Worm (Caenorhabditis elegans): ENCODE measurements around the gene srv-2.

Gene srv-2

DNA sequence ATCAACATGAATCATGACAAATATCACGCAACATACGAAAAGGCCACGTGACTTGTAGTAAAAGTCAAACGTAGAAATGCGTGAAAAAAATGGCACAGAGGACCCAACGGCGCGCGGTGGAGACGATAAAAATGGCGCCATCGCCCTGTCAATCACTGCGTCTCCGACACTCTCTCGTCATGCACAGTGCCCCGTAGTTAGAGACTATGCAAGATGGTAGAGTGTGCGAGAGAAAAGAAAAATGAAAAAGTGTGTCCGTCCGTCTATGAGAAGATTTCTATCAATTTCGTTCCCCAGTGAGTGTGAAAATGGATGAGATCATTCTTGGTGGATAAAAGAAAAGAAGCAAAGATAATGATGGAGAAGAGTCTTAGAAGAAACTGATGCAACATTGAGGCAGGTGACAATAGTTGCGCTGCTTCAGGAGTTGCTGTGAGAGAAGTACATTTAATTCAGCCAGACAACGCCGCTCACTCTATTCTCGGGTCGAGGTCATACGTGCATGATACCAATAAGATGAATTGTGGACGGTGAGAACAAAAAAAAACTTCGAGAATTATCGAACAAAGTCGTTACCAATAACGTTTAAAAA lies 46.5 kb downstream of the srv-2 start:
- TF ChIP-seq ceh-8 (GFP tag; optimal IDR thresholded peaks at IDR 0.05) = no peak
- no peak for TF ChIP-seq nhr-12 (tag; optimal IDR thresholded peaks at IDR 0.05)
- peak; percentile 47 for TF ChIP-seq fkh-4 (tag; optimal IDR thresholded peaks at IDR 0.05; ENCODE audit: borderline replicate concordance)
- peak in 1 of 2 experiments; percentile 2 for TF ChIP-seq ztf-11 (tag; optimal IDR thresholded peaks at IDR 0.05)
- no peak for TF ChIP-seq tlp-1 (tag; optimal IDR thresholded peaks at IDR 0.05)
- TF ChIP-seq nhr-71 (tag; optimal IDR thresholded peaks at IDR 0.05) = peak; percentile 92
- TF ChIP-seq nhr-11 (tag; optimal IDR thresholded peaks at IDR 0.05) = peak; percentile 45
- peak in 1 of 2 experiments; percentile 60 for TF ChIP-seq egl-27 (tag; optimal IDR thresholded peaks at IDR 0.05)
- peak; percentile 25 to 73 for TF ChIP-seq lin-35 (GFP tag; optimal IDR thresholded peaks at IDR 0.05)
- peak; percentile 22 for TF ChIP-seq lin-39 (tag; optimal IDR thresholded peaks at IDR 0.05)
- peak; percentile 62 for TF ChIP-seq swsn-7 (tag; optimal IDR thresholded peaks at IDR 0.05)
- TF ChIP-seq mab-9 (GFP tag; IDR thresholded peaks at IDR 0.05) = no peak
- no peak for TF ChIP-seq nhr-84 (tag; optimal IDR thresholded peaks at IDR 0.05)
- peak; percentile 44 for TF ChIP-seq aha-1 (tag; optimal IDR thresholded peaks at IDR 0.05)
- TF ChIP-seq egl-13 (tag; optimal IDR thresholded peaks at IDR 0.05) = no peak
- no peak for TF ChIP-seq alr-1 (tag; optimal IDR thresholded peaks at IDR 0.05; ENCODE audit: borderline replicate concordance)
- TF ChIP-seq F16B12.6 (tag; optimal IDR thresholded peaks at IDR 0.05) = peak; percentile 5
- TF ChIP-seq lir-3 (tag; optimal IDR thresholded peaks at IDR 0.05; ENCODE audit: poor library complexity) = peak; percentile 46
- no peak for TF ChIP-seq ces-1 (GFP tag; optimal IDR thresholded peaks at IDR 0.05)
- no peak for TF ChIP-seq isw-1 (GFP tag; IDR thresholded peaks at IDR 0.05)
- TF ChIP-seq lin-14 (GFP tag; optimal IDR thresholded peaks at IDR 0.05) = peak; percentile 89
- TF ChIP-seq fkh-8 (tag; optimal IDR thresholded peaks at IDR 0.05) = no peak
- no peak for TF ChIP-seq fos-1 (tag; optimal IDR thresholded peaks at IDR 0.05)
- peak; percentile 80 for TF ChIP-seq nhr-20 (tag; optimal IDR thresholded peaks at IDR 0.05)
- TF ChIP-seq sup-37 (GFP tag; optimal IDR thresholded peaks at IDR 0.05) = no peak
- TF ChIP-seq C34B4.2 (tag; optimal IDR thresholded peaks at IDR 0.05) = no peak
- no peak for TF ChIP-seq Y116A8C.19 (tag; optimal IDR thresholded peaks at IDR 0.05; ENCODE audit: borderline replicate concordance)
- peak; percentile 18 for TF ChIP-seq irx-1 (tag; optimal IDR thresholded peaks at IDR 0.05)
- TF ChIP-seq vab-15 (tag; optimal IDR thresholded peaks at IDR 0.05) = no peak
- TF ChIP-seq pax-3 (tag; optimal IDR thresholded peaks at IDR 0.05) = no peak
- no peak for TF ChIP-seq zag-1 (tag; optimal IDR thresholded peaks at IDR 0.05)
- TF ChIP-seq hlh-4 (tag; optimal IDR thresholded peaks at IDR 0.05) = no peak
- no peak for TF ChIP-seq nhr-28 (tag; optimal IDR thresholded peaks at IDR 0.05)
- peak; percentile 85 for TF ChIP-seq blmp-1 (tag; optimal IDR thresholded peaks at IDR 0.05)
- TF ChIP-seq elt-3 (tag; optimal IDR thresholded peaks at IDR 0.05) = peak in 2 of 6 experiments; percentile 37 to 61
- peak; percentile 16 to 47 (median 18) for TF ChIP-seq dpl-1 (GFP tag; optimal IDR thresholded peaks at IDR 0.05)
- TF ChIP-seq fkh-10 (GFP tag; optimal IDR thresholded peaks at IDR 0.05) = no peak
- TF ChIP-seq lin-15B (tag; optimal IDR thresholded peaks at IDR 0.05) = no peak
- TF ChIP-seq jun-1 (tag; optimal IDR thresholded peaks at IDR 0.05) = peak; percentile 0
- TF ChIP-seq mep-1 (tag; optimal IDR thresholded peaks at IDR 0.05) = peak; percentile 81
- TF ChIP-seq tbx-2 (tag; optimal IDR thresholded peaks at IDR 0.05) = peak; percentile 59
- no peak for TF ChIP-seq efl-3 (GFP tag; optimal IDR thresholded peaks at IDR 0.05)
- 0 out of 2 replicates have a peak, but pooled peaks have one; percentile 37 for TF ChIP-seq grh-1 (GFP tag; IDR thresholded peaks at IDR 0.05)
- peak; percentile 40 to 56 for TF ChIP-seq efl-1 (optimal IDR thresholded peaks at IDR 0.05)
- peak in 1 of 2 experiments; percentile 93 for TF ChIP-seq efl-1 (GFP tag; optimal IDR thresholded peaks at IDR 0.05 in 1 of 2)
- no peak for TF ChIP-seq nhr-237 (tag; optimal IDR thresholded peaks at IDR 0.05)
- TF ChIP-seq unc-62 (GFP tag; optimal IDR thresholded peaks at IDR 0.05) = no peak
- TF ChIP-seq nhr-47 (tag; optimal IDR thresholded peaks at IDR 0.05) = peak; percentile 64
- no peak for TF ChIP-seq sptf-1 (tag; optimal IDR thresholded peaks at IDR 0.05)
- TF ChIP-seq nhr-90 (tag; optimal IDR thresholded peaks at IDR 0.05; ENCODE audit: poor library complexity) = peak; percentile 84
- peak; percentile 27; the same call in 1 of the 2 replicates for TF ChIP-seq ceh-88 (GFP tag; IDR thresholded peaks at IDR 0.05)
- TF ChIP-seq skn-1 (tag; optimal IDR thresholded peaks at IDR 0.05) = peak; percentile 57
